Fruit fly (Drosophila melanogaster) whole organism, prepupa: ENCODE data around the gene Wnt4.

Source experiments
- Blimp-1 ChIP-seq: fragments of 200-800 bp; sonication (Bioruptor generic); optimal IDR thresholded peaks from 3 replicates; lab custom pipeline; 2017; ENCODE audit warnings: missing biosample characterization, missing genetic modification characterization, mild to moderate bottlenecking, moderate library complexity, missing genetic modification reagents
- CG11762 ChIP-seq: fragments of 200-800 bp; sonication (Bioruptor generic); optimal IDR thresholded peaks from 3 replicates; lab custom pipeline; 2016; ENCODE audit warnings: missing biosample characterization, missing genetic modification characterization; ENCODE audit not compliant: insufficient read depth
- CG15336 ChIP-seq: fragments of 200-800 bp; sonication (Bioruptor generic); IDR thresholded peaks from 2 replicates; pipeline ENCODE4 v1.3.6; 2022; ENCODE audit warnings: missing biosample characterization, missing genetic modification characterization
- CG8119 ChIP-seq: fragments of 200-800 bp; sonication (Bioruptor generic); IDR thresholded peaks from 3 replicates; pipeline ENCODE4 v1.3.6; 2022; ENCODE audit warnings: missing biosample characterization, missing genetic modification characterization
- Eip75B ChIP-seq: fragments of 200-800 bp; sonication (Bioruptor generic); optimal IDR thresholded peaks from 3 replicates; lab custom pipeline; 2016; ENCODE audit warnings: missing biosample characterization, missing genetic modification characterization
- Hr39 ChIP-seq: fragments of 200-800 bp; sonication (Bioruptor generic); optimal IDR thresholded peaks from 2 replicates; lab custom pipeline; 2016; ENCODE audit warnings: missing biosample characterization, missing genetic modification characterization
- Lpt ChIP-seq: fragments of 200-800 bp; sonication (Bioruptor generic); optimal IDR thresholded peaks from 3 replicates; lab custom pipeline; 2016; ENCODE audit warnings: missing biosample characterization, missing genetic modification characterization
- OdsH ChIP-seq: fragments of 200-800 bp; sonication (Bioruptor generic); optimal IDR thresholded peaks from 3 replicates; lab custom pipeline; 2016; ENCODE audit warnings: missing biosample characterization, missing genetic modification characterization
- Smox ChIP-seq: fragments of 200-800 bp; sonication (Bioruptor generic); optimal IDR thresholded peaks from 3 replicates; lab custom pipeline; 2016; ENCODE audit warnings: missing biosample characterization, missing genetic modification characterization
- Sox102F ChIP-seq: fragments of 200-800 bp; sonication (Bioruptor generic); optimal IDR thresholded peaks from 2 replicates; lab custom pipeline; 2016; ENCODE audit warnings: missing biosample characterization, mild to moderate bottlenecking, missing genetic modification characterization
- salr ChIP-seq, 2 experiments: fragments of 200-800 bp; sonication (Bioruptor generic); optimal IDR thresholded peaks; 3 replicates each; lab custom pipeline; 2016 to 2018; ENCODE audit warnings: missing biosample characterization in 2 of 2, missing genetic modification characterization in 2 of 2, mild to moderate bottlenecking in 1 of 2

dm6 chr2L:7291968-7292367 lies 15.0 kb upstream of the Wnt4 start:
- TF ChIP-seq CG8119 (no peak), CG11762 (GFP tag; lab: Kevin White, UChicago) (no peak), CG15336 (no peak), Sox102F (GFP tag; lab: Kevin White, UChicago) (no peak), Hr39 (GFP tag; lab: Kevin White, UChicago) (no peak), Eip75B (GFP tag; lab: Kevin White, UChicago) (no peak), OdsH (no peak), salr (GFP tag; optimal IDR thresholded peaks at IDR 0.05; lab: Kevin White, UChicago) (no peak), Lpt (GFP tag; lab: Kevin White, UChicago) (no peak), Smox (GFP tag; lab: Kevin White, UChicago) (no peak), Blimp-1 (GFP tag; lab: Kevin White, UChicago) (no peak)
